Worm (Caenorhabditis elegans) whole organism, L3 larva: Measurements from ENCODE around the gene F46H5.2.
A peak's percentile ranks its signal among the peaks of the same experiment; 100 is the strongest.

ENCODE experiments used
- ZK546.5 ChIP-seq: sonication (generic microtip); optimal IDR thresholded peaks from 2 replicates; lab custom pipeline; 2017; ENCODE audit warnings: missing biosample characterization, missing genetic modification characterization
- ceh-9 ChIP-seq: sonication (generic microtip); optimal IDR thresholded peaks from 2 replicates; lab custom pipeline; 2018; ENCODE audit warnings: missing biosample characterization, missing genetic modification characterization
- egl-27 ChIP-seq: sonication (generic microtip); optimal IDR thresholded peaks from 4 replicates; lab custom pipeline; 2017; ENCODE audit warnings: missing biosample characterization, missing genetic modification reagents, missing genetic modification characterization
- elt-1 ChIP-seq: fragments of 150-350 bp; optimal IDR thresholded peaks from 2 replicates; lab custom pipeline; 2014; ENCODE audit warnings: missing biosample characterization, missing genetic modification characterization
- elt-2 ChIP-seq: sonication (generic microtip); optimal IDR thresholded peaks from 2 replicates; lab custom pipeline; 2016; ENCODE audit warnings: missing genetic modification reagents, mild to moderate bottlenecking, missing genetic modification characterization, missing compliant biosample characterization
- pha-4 ChIP-seq: fragments of 150-350 bp; optimal IDR thresholded peaks from 2 replicates; lab custom pipeline; 2014; ENCODE audit warnings: missing biosample characterization, missing genetic modification reagents, missing genetic modification characterization
- tbx-2 ChIP-seq: sonication (generic microtip); optimal IDR thresholded peaks from 2 replicates; lab custom pipeline; 2016; ENCODE audit warnings: mild to moderate bottlenecking, missing genetic modification characterization, missing compliant biosample characterization
- zag-1 ChIP-seq: fragments of 150-350 bp; optimal IDR thresholded peaks from 2 replicates; lab custom pipeline; 2014; ENCODE audit warnings: missing biosample characterization, missing genetic modification characterization

DNA sequence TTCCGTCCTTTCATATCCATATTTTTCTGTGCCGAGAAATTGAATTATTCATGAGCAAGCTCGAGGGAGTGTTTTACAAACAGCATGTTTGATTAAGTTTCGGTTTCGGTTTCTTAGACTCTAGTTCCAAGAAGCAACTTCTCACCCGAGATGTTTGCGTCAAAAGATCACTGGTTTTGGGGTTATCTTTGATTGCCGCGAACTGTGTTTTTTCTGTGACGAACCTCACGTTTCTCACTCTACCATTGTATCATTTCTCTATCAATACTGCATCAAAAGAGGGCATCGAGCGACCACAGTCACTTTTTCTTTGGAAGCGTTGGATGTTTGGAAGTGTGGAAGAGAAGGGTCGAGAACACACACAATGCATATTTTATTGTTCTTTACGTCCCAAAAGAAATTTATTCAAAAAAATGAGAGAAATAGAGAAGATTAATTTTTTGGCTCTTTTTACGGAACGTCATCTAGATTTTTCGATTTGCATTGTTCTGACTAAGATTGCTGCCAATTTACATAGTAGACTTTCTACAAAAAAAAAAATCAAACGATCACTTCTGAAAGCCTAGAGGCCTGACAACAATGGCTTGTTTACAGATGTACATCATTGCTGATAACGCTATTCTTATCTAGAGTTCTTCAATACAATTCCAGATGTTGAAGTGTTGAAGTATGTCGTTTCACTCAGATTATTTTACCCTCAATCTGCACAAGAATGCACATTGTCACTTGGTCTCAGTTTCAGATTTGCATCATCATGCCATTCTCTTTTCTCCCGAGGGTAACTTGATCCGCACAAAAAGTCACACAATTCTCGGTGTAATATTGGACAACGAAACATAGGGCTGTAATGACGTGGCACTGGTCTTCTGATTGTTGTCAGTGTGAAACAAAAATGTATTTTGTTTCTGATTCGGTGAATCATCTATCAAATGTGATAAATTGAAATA lies 32.0 kb upstream of the F46H5.2 start:
- TF ChIP-seq zag-1 (tag; lab: Kevin White, UChicago), result no peak
- no peak for TF ChIP-seq tbx-2 (tag; lab: Kevin White, UChicago)
- TF ChIP-seq ZK546.5, result no peak
- TF ChIP-seq egl-27 (tag; lab: Kevin White, UChicago), result no peak
- peak; percentile 73 for TF ChIP-seq elt-2 (tag; lab: Kevin White, UChicago)
- TF ChIP-seq pha-4 (tag; lab: Kevin White, UChicago), result no peak
- TF ChIP-seq ceh-9 (tag; lab: Kevin White, UChicago), result no peak
- no peak for TF ChIP-seq elt-1 (tag; lab: Kevin White, UChicago)
